Worm (Caenorhabditis elegans): ENCODE data around the gene btb-19.

btb-19 gene

ce11 chrII:14561549-14562115 lies 39.7 kb upstream of the btb-19 start, which contains the start of gene mog-4:
TSS of gene mog-4 (minus strand) at chrII:14561599.
- TF ChIP-seq ceh-8 (GFP tag; optimal IDR thresholded peaks at IDR 0.05) (peak; percentile 95), lsy-2 (tag; optimal IDR thresholded peaks at IDR 0.05) (peak; percentile 98), lin-39 (tag; optimal IDR thresholded peaks at IDR 0.05) (peak; percentile 38), sup-37 (GFP tag; optimal IDR thresholded peaks at IDR 0.05) (peak; percentile 83), xbp-1 (tag; optimal IDR thresholded peaks at IDR 0.05) (peak; percentile 96), C16A3.4 (tag; optimal IDR thresholded peaks at IDR 0.05) (peak; percentile 82), irx-1 (tag; optimal IDR thresholded peaks at IDR 0.05) (peak; percentile 95), C04F5.9 (tag; optimal IDR thresholded peaks at IDR 0.05) (peak; percentile 97), ets-5 (GFP tag; IDR thresholded peaks at IDR 0.05) (peak; percentile 92; the same call in 1 of the 2 replicates), lin-13 (GFP tag; optimal IDR thresholded peaks at IDR 0.05) (peak; percentile 71), hpl-2 (GFP tag; optimal IDR thresholded peaks at IDR 0.05) (peak; percentile 19), efl-1 (optimal IDR thresholded peaks at IDR 0.05) (peak; percentile 85 to 86), efl-1 (GFP tag; optimal IDR thresholded peaks at IDR 0.05 in 1 of 2) (peak; percentile 77 to 98), lin-15B (tag; optimal IDR thresholded peaks at IDR 0.05) (peak; percentile 73), snpc-4 (tag; optimal IDR thresholded peaks at IDR 0.05) (peak; percentile 77), grh-1 (GFP tag; IDR thresholded peaks at IDR 0.05) (peak; percentile 99), nhr-90 (tag; optimal IDR thresholded peaks at IDR 0.05; ENCODE audit: poor library complexity) (peak; percentile 98), sox-4 (tag; optimal IDR thresholded peaks at IDR 0.05) (peak; percentile 93), unc-86 (tag; optimal IDR thresholded peaks at IDR 0.05) (peak; percentile 97), elt-3 (tag; optimal IDR thresholded peaks at IDR 0.05) (peak in 2 of 6 experiments; percentile 66 to 68), unc-98 (GFP tag; IDR thresholded peaks at IDR 0.05) (peak; percentile 100), elt-2 (tag; optimal IDR thresholded peaks at IDR 0.05) (peak; percentile 86), ces-1 (GFP tag; optimal IDR thresholded peaks at IDR 0.05) (peak; percentile 34), mdl-1 (tag; optimal IDR thresholded peaks at IDR 0.05) (peak in 1 of 2 experiments; percentile 81), efl-3 (GFP tag; optimal IDR thresholded peaks at IDR 0.05) (peak; percentile 73), C34B4.2 (tag; optimal IDR thresholded peaks at IDR 0.05) (peak; percentile 54), fkh-4 (tag; optimal IDR thresholded peaks at IDR 0.05; ENCODE audit: borderline replicate concordance) (peak; percentile 89), mep-1 (tag; optimal IDR thresholded peaks at IDR 0.05) (peak; percentile 88), lin-35 (GFP tag; optimal IDR thresholded peaks at IDR 0.05) (peak; percentile 69 to 86), ztf-4 (tag; optimal IDR thresholded peaks at IDR 0.05) (peak; percentile 63), ceh-82 (tag; optimal IDR thresholded peaks at IDR 0.05) (peak; percentile 61 to 74 (median 63)), swsn-7 (tag; optimal IDR thresholded peaks at IDR 0.05) (peak; percentile 97), aly-2 (tag; optimal IDR thresholded peaks at IDR 0.05) (peak; percentile 45), dpl-1 (GFP tag; optimal IDR thresholded peaks at IDR 0.05) (peak; percentile 74 to 83 (median 77)), F16B12.6 (tag; optimal IDR thresholded peaks at IDR 0.05) (peak; percentile 93), ztf-11 (tag; optimal IDR thresholded peaks at IDR 0.05) (peak in 1 of 2 experiments; percentile 96), mab-9 (GFP tag; IDR thresholded peaks at IDR 0.05) (peak; percentile 100), nhr-71 (tag; optimal IDR thresholded peaks at IDR 0.05) (peak; percentile 99), pax-3 (tag; optimal IDR thresholded peaks at IDR 0.05) (peak; percentile 98), ceh-88 (GFP tag; IDR thresholded peaks at IDR 0.05) (peak; percentile 100), fkh-8 (tag; optimal IDR thresholded peaks at IDR 0.05) (peak; percentile 98), unc-130 (tag; optimal IDR thresholded peaks at IDR 0.05) (peak; percentile 81), zip-4 (GFP tag; optimal IDR thresholded peaks at IDR 0.05) (peak; percentile 85), nhr-19 (GFP tag; conservative IDR thresholded peaks at IDR 0.05) (peak; percentile 100), lin-14 (GFP tag; optimal IDR thresholded peaks at IDR 0.05) (peak; percentile 97), nhr-20 (tag; optimal IDR thresholded peaks at IDR 0.05) (peak; percentile 97), nhr-85 (tag) (peak; percentile 98), aha-1 (tag; optimal IDR thresholded peaks at IDR 0.05) (peak; percentile 6), nhr-77 (tag; optimal IDR thresholded peaks at IDR 0.05) (peak; percentile 95), vab-15 (tag; optimal IDR thresholded peaks at IDR 0.05) (peak; percentile 91), blmp-1 (tag; optimal IDR thresholded peaks at IDR 0.05) (peak; percentile 49), snu-23 (GFP tag; optimal IDR thresholded peaks at IDR 0.05) (peak; percentile 98)

Data from whole organism, L1 larva.